Worm (Caenorhabditis elegans): ENCODE results near the gene F41C6.7.

ce11 chrX:6884439-6884838 lies 638 bp downstream of the F41C6.7 start:
- TF ChIP-seq nhr-237 (tag; optimal IDR thresholded peaks at IDR 0.05) (no peak), sem-2 (GFP tag; optimal IDR thresholded peaks at IDR 0.05) (no peak), nhr-76 (tag; optimal IDR thresholded peaks at IDR 0.05) (no peak), snpc-4 (tag; optimal IDR thresholded peaks at IDR 0.05) (no peak), ztf-11 (tag; optimal IDR thresholded peaks at IDR 0.05) (no peak), pha-4 (tag; optimal IDR thresholded peaks at IDR 0.05) (no peak), bed-3 (GFP tag; optimal IDR thresholded peaks at IDR 0.05) (no peak), nhr-12 (tag; optimal IDR thresholded peaks at IDR 0.05) (no peak), nhr-28 (tag; optimal IDR thresholded peaks at IDR 0.05) (no peak)

All from whole organism, mixed stage, embryonic.